Fruit fly (Drosophila melanogaster) whole organism, adult: ENCODE measurements around the gene Cow.

ENCODE experiments used
- Clk ChIP-seq: fragments of 200-800 bp; sonication (Bioruptor generic); optimal IDR thresholded peaks from 2 replicates; lab custom pipeline; 2017; ENCODE audit warnings: missing biosample characterization, missing genetic modification characterization
- Mnt ChIP-seq: fragments of 200-800 bp; sonication (Bioruptor generic); optimal IDR thresholded peaks from 2 replicates; lab custom pipeline; 2016; ENCODE audit warnings: missing biosample characterization, mild to moderate bottlenecking, missing genetic modification characterization
- bab1 ChIP-seq: fragments of 200-800 bp; sonication (Bioruptor generic); optimal IDR thresholded peaks from 3 replicates; lab custom pipeline; 2019; ENCODE audit warnings: missing biosample characterization, mild to moderate bottlenecking, missing genetic modification characterization, moderate library complexity
- cic ChIP-seq: fragments of 200-800 bp; sonication (Bioruptor generic); optimal IDR thresholded peaks from 2 replicates; lab custom pipeline; 2017; ENCODE audit warnings: missing biosample characterization, mild to moderate bottlenecking, missing genetic modification characterization, moderate library complexity
- ovo ChIP-seq: fragments of 200-800 bp; sonication (Bioruptor generic); optimal IDR thresholded peaks from 2 replicates; lab custom pipeline; 2016; ENCODE audit warnings: missing biosample characterization, missing genetic modification characterization
- pad ChIP-seq: fragments of 200-800 bp; sonication (Bioruptor generic); optimal IDR thresholded peaks from 3 replicates; lab custom pipeline; 2017; ENCODE audit warnings: missing biosample characterization, missing genetic modification characterization, mild to moderate bottlenecking, moderate library complexity, missing genetic modification reagents
- toe ChIP-seq: fragments of 200-800 bp; sonication (Bioruptor generic); optimal IDR thresholded peaks from 2 replicates; lab custom pipeline; 2016; ENCODE audit warnings: missing biosample characterization, missing genetic modification characterization

DNA sequence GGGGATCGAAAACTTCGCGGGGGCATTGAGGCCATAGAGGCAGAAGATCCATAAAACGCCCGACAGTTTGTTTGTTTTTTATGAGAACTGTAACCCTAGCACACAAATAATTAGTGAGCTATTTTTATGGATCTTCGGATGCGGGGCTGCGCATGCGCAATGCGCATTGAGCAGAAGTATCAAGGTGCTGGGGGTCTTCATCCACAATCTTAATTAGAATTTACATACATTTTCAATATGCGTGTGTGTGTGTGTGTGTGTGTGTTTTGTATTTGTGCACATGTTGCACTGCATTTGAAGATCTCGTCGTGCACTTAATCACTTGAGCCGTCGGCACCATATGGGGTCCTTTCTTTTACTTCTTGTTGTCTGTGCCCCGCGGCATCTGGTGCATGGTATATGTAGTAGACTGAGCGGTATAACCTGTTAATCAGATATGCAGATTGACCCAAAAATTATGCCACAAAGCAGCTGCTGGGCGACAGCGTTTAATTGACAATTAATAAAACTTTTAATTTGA is 69.7 kb downstream of the Cow start:
- TF ChIP-seq Clk (GFP tag; lab: Kevin White, UChicago) (no peak), pad (GFP tag; lab: Kevin White, UChicago) (no peak), toe (GFP tag; lab: Kevin White, UChicago) (no peak), cic (GFP tag; lab: Kevin White, UChicago) (no peak), Mnt (GFP tag; lab: Kevin White, UChicago) (no peak), bab1 (GFP tag; lab: Kevin White, UChicago) (no peak), ovo (no peak)
